Worm (Caenorhabditis elegans): ENCODE measurements around the gene ZC395.11.

- TF ChIP-seq pha-4 (tag; optimal IDR thresholded peaks at IDR 0.05) (no peak), hlh-13 (GFP tag; optimal IDR thresholded peaks at IDR 0.05) (no peak), madf-2 (tag; optimal IDR thresholded peaks at IDR 0.05) (no peak)
Observed at ce11 chrIII:5277740-5278139, 8.4 kb downstream of the ZC395.11 start, which contains the start of gene clk-1.

All from whole organism, late embryonic.